Worm (Caenorhabditis elegans) whole organism, L2 larva: ENCODE data around the gene Y48D7A.1.

Experiments
- Y55F3AM.14 ChIP-seq: fragments of 200-800 bp; sonication (Bioruptor generic); optimal IDR thresholded peaks from 2 replicates; lab custom pipeline; 2018; ENCODE audit warnings: mild to moderate bottlenecking, missing genetic modification characterization, missing compliant biosample characterization
- crh-2 ChIP-seq: sonication (generic microtip); optimal IDR thresholded peaks from 2 replicates; lab custom pipeline; 2017; ENCODE audit warnings: missing biosample characterization, missing genetic modification characterization
- mab-5 ChIP-seq: fragments of 150-350 bp; optimal IDR thresholded peaks from 2 replicates; lab custom pipeline; 2014; ENCODE audit warnings: missing biosample characterization, missing genetic modification characterization
- nhr-10 ChIP-seq: sonication (generic microtip); optimal IDR thresholded peaks from 2 replicates; lab custom pipeline; 2017; ENCODE audit warnings: missing biosample characterization, missing genetic modification characterization
- nhr-21 ChIP-seq: fragments of 150-350 bp; optimal IDR thresholded peaks from 2 replicates; lab custom pipeline; 2014; ENCODE audit warnings: missing biosample characterization, missing genetic modification characterization
- sma-9 ChIP-seq, 2 experiments: fragments of 150-350 bp in 1 of 2; sonication (generic microtip) in 1 of 2; optimal IDR thresholded peaks; 2 replicates each; lab custom pipeline; 2014 to 2016; ENCODE audit warnings: missing genetic modification characterization in 2 of 2, mild to moderate bottlenecking in 1 of 2, missing biosample characterization in 1 of 2, missing compliant biosample characterization in 1 of 2, missing genetic modification reagents in 1 of 2, moderate library complexity in 1 of 2
- ztf-1 ChIP-seq: fragments of 200-800 bp; sonication (Bioruptor generic); conservative IDR thresholded peaks from 2 replicates; pipeline ENCODE4 v1.3.6; 2022; ENCODE audit warnings: missing genetic modification characterization, missing compliant biosample characterization

The Y48D7A.1 gene

DNA sequence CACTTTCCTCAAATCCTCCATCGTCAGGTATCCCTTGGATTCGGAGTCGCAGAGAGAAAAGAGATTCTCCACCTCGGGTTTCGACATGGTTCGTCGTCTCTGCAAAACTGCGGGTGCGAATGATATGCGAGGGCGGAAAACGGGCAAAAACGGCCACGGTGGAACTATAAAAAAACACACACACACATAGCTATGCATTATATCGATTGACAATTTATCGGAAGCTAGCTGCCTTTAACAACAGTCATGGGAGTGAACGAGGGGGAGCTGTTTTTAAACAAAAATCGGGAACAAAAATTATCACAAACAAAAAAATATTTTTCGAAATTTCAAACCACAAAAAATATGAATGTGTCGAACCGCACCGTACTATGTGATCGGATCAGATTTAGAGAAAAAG, 50.0 kb downstream of the Y48D7A.1 start, which contains the start of gene rsef-1:
TSS of gene rsef-1 (minus strand) at position 101 of the 400 bp plus-strand sequence.
- TF ChIP-seq ztf-1 (GFP tag; lab: Robert Waterston, UW) (no peak), sma-9 (GFP tag; optimal IDR thresholded peaks at IDR 0.05; lab: Kevin White, UChicago) (no peak), sma-9 (tag; optimal IDR thresholded peaks at IDR 0.05; lab: Kevin White, UChicago) (no peak), nhr-10 (tag; lab: Kevin White, UChicago) (no peak), nhr-21 (no peak), crh-2 (tag; lab: Kevin White, UChicago) (no peak), Y55F3AM.14 (GFP tag; lab: Kevin White, UChicago) (no peak), mab-5 (tag; lab: Kevin White, UChicago) (no peak)
